Worm (Caenorhabditis elegans) whole organism, L1 larva: ENCODE results near the gene M03C11.3.

Source experiments
- aha-1 ChIP-seq: fragments of 150-350 bp; optimal IDR thresholded peaks from 2 replicates; lab custom pipeline; 2014; ENCODE audit warnings: missing biosample characterization, missing genetic modification characterization
- alr-1 ChIP-seq: fragments of 200-800 bp; sonication (Bioruptor generic); optimal IDR thresholded peaks from 2 replicates; lab custom pipeline; 2018; ENCODE audit warnings: borderline replicate concordance, mild to moderate bottlenecking, missing genetic modification characterization, missing compliant biosample characterization
- ces-1 ChIP-seq: fragments of 150-350 bp; optimal IDR thresholded peaks from 2 replicates; lab custom pipeline; 2014; ENCODE audit warnings: missing biosample characterization, missing genetic modification reagents, missing genetic modification characterization
- lin-35 ChIP-seq, 2 experiments: fragments of 150-350 bp; optimal IDR thresholded peaks; 2 replicates each; lab custom pipeline; 2014; ENCODE audit warnings: missing biosample characterization in 2 of 2, missing genetic modification characterization in 2 of 2, missing genetic modification reagents in 2 of 2
- lin-39 ChIP-seq: fragments of 150-350 bp; optimal IDR thresholded peaks from 2 replicates; lab custom pipeline; 2014; ENCODE audit warnings: missing biosample characterization, missing genetic modification reagents, missing genetic modification characterization
- zip-4 ChIP-seq: fragments of 200-800 bp; sonication (Bioruptor generic); optimal IDR thresholded peaks from 2 replicates; lab custom pipeline; 2018; ENCODE audit warnings: mild to moderate bottlenecking, missing genetic modification characterization, moderate library complexity, missing compliant biosample characterization

ce11 chrIII:10359916-10360315 lies 45.0 kb upstream of the M03C11.3 start:
- TF ChIP-seq lin-39 (tag; lab: Kevin White, UChicago), result no peak
- TF ChIP-seq lin-35 (GFP tag; optimal IDR thresholded peaks at IDR 0.05; lab: Kevin White, UChicago), result no peak
- TF ChIP-seq ces-1, result no peak
- TF ChIP-seq aha-1 (tag; lab: Kevin White, UChicago), result no peak
- TF ChIP-seq alr-1 (tag; lab: Kevin White, UChicago), result no peak
- TF ChIP-seq zip-4, result no peak
